Fruit fly (Drosophila melanogaster): ENCODE measurements around the gene Meltrin.
A peak's percentile ranks its signal among the peaks of the same experiment; 100 is the strongest.

Meltrin gene

dm6 chr3R:14692230-14692970 is 4.7 kb downstream of the Meltrin start (continued):
- no peak for TF ChIP-seq gfzf (GFP tag; optimal IDR thresholded peaks at IDR 0.05)
- peak; percentile 58; the same call in 1 of the 2 replicates for TF ChIP-seq CG5953 (GFP tag; IDR thresholded peaks at IDR 0.05)
- TF ChIP-seq Atf6 (GFP tag; IDR thresholded peaks at IDR 0.05) = no peak
- no peak for TF ChIP-seq CG14014 (GFP tag; IDR thresholded peaks at IDR 0.05)
- TF ChIP-seq fru (optimal IDR thresholded peaks at IDR 0.05) = no peak
- no peak for TF ChIP-seq Sin3A (optimal IDR thresholded peaks at IDR 0.05)
- TF ChIP-seq CG11093 (GFP tag; IDR thresholded peaks at IDR 0.05) = 0 out of 3 replicates have a peak, but pooled peaks have one; percentile 51
- peak in 1 of 3 experiments; percentile 83 for TF ChIP-seq lola (GFP tag; optimal IDR thresholded peaks at IDR 0.05)
- peak; percentile 57 for TF ChIP-seq CG17802 (tag; optimal IDR thresholded peaks at IDR 0.05)
- peak; percentile 45; the same call in 1 of the 2 replicates for TF ChIP-seq CG10366 (GFP tag; IDR thresholded peaks at IDR 0.05)
- TF ChIP-seq ap (GFP tag; IDR thresholded peaks at IDR 0.05) = peak; percentile 30; the same call in 1 of the 2 replicates
- no peak for TF ChIP-seq CG4328 (GFP tag; optimal IDR thresholded peaks at IDR 0.05)
- peak; percentile 67 for TF ChIP-seq CG8944 (GFP tag; optimal IDR thresholded peaks at IDR 0.05)
- no peak for TF ChIP-seq grn (GFP tag; optimal IDR thresholded peaks at IDR 0.05)
- no peak for TF ChIP-seq Neu2 (GFP tag; optimal IDR thresholded peaks at IDR 0.05; ENCODE audit: borderline replicate concordance)
- peak; percentile 71 for TF ChIP-seq CG17359 (tag; optimal IDR thresholded peaks at IDR 0.05)
- peak; percentile 29 for TF ChIP-seq ems (GFP tag; optimal IDR thresholded peaks at IDR 0.05)
- TF ChIP-seq Meics (GFP tag; optimal IDR thresholded peaks at IDR 0.05) = no peak
- peak; percentile 89 for TF ChIP-seq CG10979 (tag; optimal IDR thresholded peaks at IDR 0.05)
- peak; percentile 86 for TF ChIP-seq Blimp-1 (GFP tag; optimal IDR thresholded peaks at IDR 0.05)
- no peak for TF ChIP-seq gro (GFP tag; optimal IDR thresholded peaks at IDR 0.05)
- peak; percentile 28 for TF ChIP-seq nom (GFP tag; optimal IDR thresholded peaks at IDR 0.05)
- TF ChIP-seq CG3847 (GFP tag; IDR thresholded peaks at IDR 0.05) = no peak
- TF ChIP-seq Hr3 (GFP tag; optimal IDR thresholded peaks at IDR 0.05) = peak; percentile 50
- no peak for TF ChIP-seq tna (GFP tag; IDR thresholded peaks at IDR 0.05; ENCODE audit: partially characterized antibody)
- peak; percentile 21 for TF ChIP-seq Lhr (GFP tag; optimal IDR thresholded peaks at IDR 0.05)
- no peak for TF ChIP-seq zen2 (GFP tag; IDR thresholded peaks at IDR 0.05; ENCODE audit: partially characterized antibody)
- no peak for TF ChIP-seq tx (GFP tag; optimal IDR thresholded peaks at IDR 0.05)
- peak; percentile 6 for TF ChIP-seq CTCF (GFP tag; optimal IDR thresholded peaks at IDR 0.05)
- TF ChIP-seq Dad (GFP tag; optimal IDR thresholded peaks at IDR 0.05) = no peak
- TF ChIP-seq chif (GFP tag; optimal IDR thresholded peaks at IDR 0.05) = peak; percentile 71 to 79
- peak; percentile 59 for TF ChIP-seq tio (GFP tag; optimal IDR thresholded peaks at IDR 0.05)
- no peak for TF ChIP-seq cas (GFP tag; IDR thresholded peaks at IDR 0.05)
- TF ChIP-seq CG12391 (tag; optimal IDR thresholded peaks at IDR 0.05) = peak; percentile 77
- peak; percentile 53 for TF ChIP-seq ind (GFP tag; optimal IDR thresholded peaks at IDR 0.05)
- TF ChIP-seq CG6689 (GFP tag; IDR thresholded peaks at IDR 0.05) = peak; percentile 71; the same call in 1 of the 2 replicates
- peak; percentile 60 for TF ChIP-seq Chrac-16 (GFP tag; optimal IDR thresholded peaks at IDR 0.05)
- no peak for TF ChIP-seq eyg (GFP tag; optimal IDR thresholded peaks at IDR 0.05)
- peak; percentile 60 for TF ChIP-seq Hsf (GFP tag; optimal IDR thresholded peaks at IDR 0.05)
- no peak for TF ChIP-seq Lpt (GFP tag; optimal IDR thresholded peaks at IDR 0.05)
- no peak for TF ChIP-seq h (optimal IDR thresholded peaks at IDR 0.05)
- TF ChIP-seq rib (GFP tag; IDR thresholded peaks at IDR 0.05) = no peak
- no peak for TF ChIP-seq yki (optimal IDR thresholded peaks at IDR 0.05)
- TF ChIP-seq ro (GFP tag; IDR thresholded peaks at IDR 0.05) = peak; percentile 51; the same call in 1 of the 2 replicates
- no peak for TF ChIP-seq Dek (tag; optimal IDR thresholded peaks at IDR 0.05)
- peak; percentile 89 for TF ChIP-seq CG2712 (tag; optimal IDR thresholded peaks at IDR 0.05)
- no peak for TF ChIP-seq kay (GFP tag; optimal IDR thresholded peaks at IDR 0.05)
- 0 out of 3 replicates have a peak, but pooled peaks have one; percentile 20 for TF ChIP-seq Mrtf (GFP tag; IDR thresholded peaks at IDR 0.05)
- no peak for TF ChIP-seq Bdp1 (GFP tag; optimal IDR thresholded peaks at IDR 0.05)
- TF ChIP-seq CG1647 (GFP tag; optimal IDR thresholded peaks at IDR 0.05) = peak; percentile 39
- peak; percentile 59 for TF ChIP-seq Pdp1 (GFP tag; optimal IDR thresholded peaks at IDR 0.05)

All from whole organism, embryonic.